Fruit fly (Drosophila melanogaster): Measurements from ENCODE around the gene LeuRS.

The LeuRS gene

DNA sequence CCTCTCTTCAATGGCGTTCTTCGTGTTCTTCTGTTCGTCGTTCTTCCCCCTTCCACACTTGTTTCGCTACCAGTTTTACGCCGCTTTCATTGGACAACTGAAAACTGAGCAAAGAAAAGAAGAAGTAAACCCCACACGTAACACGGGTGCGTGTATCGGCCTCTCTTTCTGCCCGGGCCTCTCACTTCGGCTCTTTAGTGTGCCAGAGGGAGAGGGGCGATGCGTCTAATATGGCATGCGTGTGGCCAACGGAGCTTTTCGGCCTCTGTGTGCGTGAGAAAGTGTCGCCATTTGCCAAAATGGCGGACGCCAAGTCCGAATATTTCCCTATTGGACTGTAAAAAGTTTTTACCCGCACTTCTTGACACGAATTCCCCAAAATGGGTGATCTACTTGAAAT is 25.5 kb upstream of the LeuRS start (continued):
- 0 out of 3 replicates have a peak, but pooled peaks have one; percentile 23 for TF ChIP-seq otp (GFP tag; IDR thresholded peaks at IDR 0.05)
- no peak for TF ChIP-seq salm (tag; optimal IDR thresholded peaks at IDR 0.05)
- peak; percentile 36 for TF ChIP-seq Jarid2 (GFP tag; optimal IDR thresholded peaks at IDR 0.05)
- no peak for TF ChIP-seq Dbx (GFP tag; IDR thresholded peaks at IDR 0.05)
- no peak for TF ChIP-seq MTF-1 (GFP tag; optimal IDR thresholded peaks at IDR 0.05; ENCODE audit: borderline replicate concordance)
- TF ChIP-seq chinmo (GFP tag; IDR thresholded peaks at IDR 0.05; ENCODE audit: partially characterized antibody), result 0 out of 4 replicates have a peak, but pooled peaks have one; percentile 10
- TF ChIP-seq NC2β (GFP tag; optimal IDR thresholded peaks at IDR 0.05), result no peak
- no peak for TF ChIP-seq CG2678 (tag; optimal IDR thresholded peaks at IDR 0.05)
- peak; percentile 27; the same call in 1 of the 2 replicates for TF ChIP-seq Bgb (GFP tag; IDR thresholded peaks at IDR 0.05; ENCODE audit: partially characterized antibody)
- TF ChIP-seq Trl (optimal IDR thresholded peaks at IDR 0.05), result peak in 1 of 2 experiments; percentile 22
- TF ChIP-seq Trl (GFP tag; optimal IDR thresholded peaks at IDR 0.05), result no peak
- no peak for TF ChIP-seq sens-2 (GFP tag; IDR thresholded peaks at IDR 0.05)
- TF ChIP-seq CG10267 (tag; optimal IDR thresholded peaks at IDR 0.05), result no peak
- TF ChIP-seq Dip2 (GFP tag; IDR thresholded peaks at IDR 0.05), result no peak
- no peak for TF ChIP-seq Hmx (GFP tag; optimal IDR thresholded peaks at IDR 0.05)
- TF ChIP-seq Deaf1 (tag; optimal IDR thresholded peaks at IDR 0.05), result peak; percentile 63
- TF ChIP-seq Fer3 (tag; optimal IDR thresholded peaks at IDR 0.05), result no peak
- TF ChIP-seq bowl (GFP tag; IDR thresholded peaks at IDR 0.05), result peak; percentile 62; the same call in 1 of the 2 replicates
- TF ChIP-seq fd102C (GFP tag; optimal IDR thresholded peaks at IDR 0.05), result no peak
- TF ChIP-seq CG32532 (GFP tag; IDR thresholded peaks at IDR 0.05), result peak; percentile 17; the same call in 1 of the 2 replicates
- no peak for TF ChIP-seq CG10565 (GFP tag; optimal IDR thresholded peaks at IDR 0.05)
- peak; percentile 91 for TF ChIP-seq CG1832 (GFP tag; optimal IDR thresholded peaks at IDR 0.05)
- TF ChIP-seq run (tag; optimal IDR thresholded peaks at IDR 0.05), result no peak
- no peak for TF ChIP-seq Taf1 (GFP tag; IDR thresholded peaks at IDR 0.05)
- TF ChIP-seq kay (GFP tag; optimal IDR thresholded peaks at IDR 0.05), result no peak
- TF ChIP-seq Aef1 (GFP tag; IDR thresholded peaks at IDR 0.05), result no peak
- TF ChIP-seq CG7987 (GFP tag; optimal IDR thresholded peaks at IDR 0.05), result no peak
- TF ChIP-seq dmrt99B (tag; optimal IDR thresholded peaks at IDR 0.05), result no peak
- TF ChIP-seq CG13424 (tag; optimal IDR thresholded peaks at IDR 0.05), result no peak
- no peak for TF ChIP-seq grau (tag; optimal IDR thresholded peaks at IDR 0.05)
- peak; percentile 36 for TF ChIP-seq Med (GFP tag)
- TF ChIP-seq z (GFP tag; IDR thresholded peaks at IDR 0.05), result peak; percentile 89
- TF ChIP-seq cg (GFP tag; optimal IDR thresholded peaks at IDR 0.05), result peak; percentile 76
- TF ChIP-seq eve (GFP tag; optimal IDR thresholded peaks at IDR 0.05), result no peak
- no peak for TF ChIP-seq HLH4C (GFP tag; IDR thresholded peaks at IDR 0.05; ENCODE audit: partially characterized antibody)
- TF ChIP-seq Nf-YA (GFP tag; IDR thresholded peaks at IDR 0.05), result peak; percentile 87
- 0 out of 3 replicates have a peak, but pooled peaks have one; percentile 15 for TF ChIP-seq ci (GFP tag; IDR thresholded peaks at IDR 0.05)

DNA sequence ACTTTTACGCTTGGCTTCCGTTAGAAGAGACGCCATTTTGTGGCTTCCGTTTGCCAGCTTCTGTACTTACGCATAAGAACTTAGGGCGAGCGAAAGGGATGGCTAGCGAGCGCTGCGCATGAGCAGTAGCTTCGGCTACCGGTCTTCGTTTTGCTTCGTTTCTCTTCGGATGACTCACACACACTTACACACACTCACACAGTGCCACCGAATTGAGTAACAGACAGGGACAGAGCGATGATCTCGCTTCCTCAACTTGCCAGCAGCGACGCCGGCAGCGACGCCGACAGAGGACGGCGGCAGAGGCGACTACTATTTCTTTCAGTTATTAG is 24.9 kb upstream of the LeuRS start:
- TF ChIP-seq CHES-1-like (GFP tag; optimal IDR thresholded peaks at IDR 0.05), result no peak
- TF ChIP-seq CG10267 (tag; optimal IDR thresholded peaks at IDR 0.05), result no peak
- TF ChIP-seq fd102C (GFP tag; optimal IDR thresholded peaks at IDR 0.05), result no peak
- TF ChIP-seq z (GFP tag; IDR thresholded peaks at IDR 0.05), result peak; percentile 95
- no peak for TF ChIP-seq ash1 (GFP tag; optimal IDR thresholded peaks at IDR 0.05)
- TF ChIP-seq cg (GFP tag; optimal IDR thresholded peaks at IDR 0.05), result peak; percentile 72
- no peak for TF ChIP-seq CG1603 (tag; optimal IDR thresholded peaks at IDR 0.05)
- no peak for TF ChIP-seq CG12071 (GFP tag; optimal IDR thresholded peaks at IDR 0.05)
- 0 out of 2 replicates have a peak, but pooled peaks have one; percentile 4 for TF ChIP-seq Rfx (GFP tag; IDR thresholded peaks at IDR 0.05)
- no peak for TF ChIP-seq abd-A (tag; optimal IDR thresholded peaks at IDR 0.05)
- TF ChIP-seq Jarid2 (GFP tag; optimal IDR thresholded peaks at IDR 0.05), result peak; percentile 65
- 0 out of 2 replicates have a peak, but pooled peaks have one; percentile 13 for TF ChIP-seq amos (GFP tag; IDR thresholded peaks at IDR 0.05; ENCODE audit: partially characterized antibody)
- no peak for TF ChIP-seq CG14965 (GFP tag; optimal IDR thresholded peaks at IDR 0.05; ENCODE audit: borderline replicate concordance)
- peak; percentile 67 for TF ChIP-seq Med (GFP tag)
- TF ChIP-seq CG11504 (tag; optimal IDR thresholded peaks at IDR 0.05), result no peak
- TF ChIP-seq CG2875 (GFP tag; optimal IDR thresholded peaks at IDR 0.05), result no peak
- TF ChIP-seq ato (GFP tag; IDR thresholded peaks at IDR 0.05; ENCODE audit: partially characterized antibody), result no peak
- no peak for TF ChIP-seq CG32767 (GFP tag; IDR thresholded peaks at IDR 0.05)
- no peak for TF ChIP-seq Fer3 (tag; optimal IDR thresholded peaks at IDR 0.05)
- TF ChIP-seq tap (tag; optimal IDR thresholded peaks at IDR 0.05), result no peak
- no peak for TF ChIP-seq CG31224 (GFP tag; IDR thresholded peaks at IDR 0.05)
